Fruit fly (Drosophila melanogaster): ENCODE data around the gene Nup133.

Gene Nup133

dm6 chr3R:22719607-22719949 is 29.2 kb downstream of the Nup133 start (continued):
- TF ChIP-seq CG31365 (tag; optimal IDR thresholded peaks at IDR 0.05): no peak
- no peak for TF ChIP-seq E2f2 (GFP tag; IDR thresholded peaks at IDR 0.05)
- TF ChIP-seq gcm2 (GFP tag; optimal IDR thresholded peaks at IDR 0.05): no peak
- TF ChIP-seq ab (GFP tag; optimal IDR thresholded peaks at IDR 0.05): no peak
- TF ChIP-seq Xrp1 (GFP tag; IDR thresholded peaks at IDR 0.05): peak; percentile 60
- no peak for TF ChIP-seq Awh (GFP tag; IDR thresholded peaks at IDR 0.05)
- TF ChIP-seq CG4730 (GFP tag; IDR thresholded peaks at IDR 0.05): no peak
- TF ChIP-seq crc (GFP tag; optimal IDR thresholded peaks at IDR 0.05): no peak
- no peak for TF ChIP-seq kni (GFP tag; optimal IDR thresholded peaks at IDR 0.05)
- no peak for TF ChIP-seq CG30431 (GFP tag; optimal IDR thresholded peaks at IDR 0.05)
- TF ChIP-seq CG3407 (GFP tag; optimal IDR thresholded peaks at IDR 0.05): no peak
- TF ChIP-seq ems (GFP tag; optimal IDR thresholded peaks at IDR 0.05): no peak
- peak; percentile 60 for TF ChIP-seq Blimp-1 (GFP tag; optimal IDR thresholded peaks at IDR 0.05)
- TF ChIP-seq Max (GFP tag; optimal IDR thresholded peaks at IDR 0.05): no peak
- TF ChIP-seq inv (GFP tag; IDR thresholded peaks at IDR 0.05; ENCODE audit: partially characterized antibody): no peak
- no peak for TF ChIP-seq mirr (GFP tag; optimal IDR thresholded peaks at IDR 0.05)
- TF ChIP-seq gcm (GFP tag; optimal IDR thresholded peaks at IDR 0.05): no peak
- TF ChIP-seq Dip2 (GFP tag; IDR thresholded peaks at IDR 0.05): no peak
- TF ChIP-seq knrl (GFP tag; IDR thresholded peaks at IDR 0.05; ENCODE audit: partially characterized antibody): no peak
- TF ChIP-seq CG17359 (tag; optimal IDR thresholded peaks at IDR 0.05): peak; percentile 62
- no peak for TF ChIP-seq pros (GFP tag; optimal IDR thresholded peaks at IDR 0.05)
- TF ChIP-seq ken (GFP tag; IDR thresholded peaks at IDR 0.05): no peak
- no peak for TF ChIP-seq Scr (GFP tag; IDR thresholded peaks at IDR 0.05; ENCODE audit: partially characterized antibody)
- TF ChIP-seq Sry-δ (GFP tag; optimal IDR thresholded peaks at IDR 0.05): no peak
- TF ChIP-seq Hsf (GFP tag; optimal IDR thresholded peaks at IDR 0.05): peak; percentile 12
- TF ChIP-seq CG8359 (GFP tag; optimal IDR thresholded peaks at IDR 0.05; ENCODE audit: borderline replicate concordance): no peak
- peak; percentile 12 for TF ChIP-seq CG6813 (GFP tag; optimal IDR thresholded peaks at IDR 0.05)
- no peak for TF ChIP-seq CG3065 (GFP tag; optimal IDR thresholded peaks at IDR 0.05)
- no peak for TF ChIP-seq CG1024 (GFP tag; IDR thresholded peaks at IDR 0.05)
- TF ChIP-seq Doc2 (GFP tag; IDR thresholded peaks at IDR 0.05): no peak
- TF ChIP-seq trh (GFP tag; optimal IDR thresholded peaks at IDR 0.05): no peak
- no peak for TF ChIP-seq Sox100B (GFP tag; optimal IDR thresholded peaks at IDR 0.05)
- no peak for TF ChIP-seq Dfd (GFP tag; optimal IDR thresholded peaks at IDR 0.05)
- no peak for TF ChIP-seq wor (GFP tag; IDR thresholded peaks at IDR 0.05)
- no peak for TF ChIP-seq Ets97D (GFP tag; optimal IDR thresholded peaks at IDR 0.05)
- no peak; the same call in 1 of the 2 replicates for TF ChIP-seq CG17328 (GFP tag; IDR thresholded peaks at IDR 0.05)
- no peak for TF ChIP-seq ttk (GFP tag; IDR thresholded peaks at IDR 0.05)
- TF ChIP-seq CG12391 (tag; optimal IDR thresholded peaks at IDR 0.05): peak; percentile 14
- no peak for TF ChIP-seq CG4282 (GFP tag; optimal IDR thresholded peaks at IDR 0.05)
- TF ChIP-seq CG12219 (GFP tag; optimal IDR thresholded peaks at IDR 0.05): no peak
- no peak for TF ChIP-seq sc (optimal IDR thresholded peaks at IDR 0.05)
- TF ChIP-seq sc (GFP tag; optimal IDR thresholded peaks at IDR 0.05): no peak
- no peak for TF ChIP-seq Mad (GFP tag; optimal IDR thresholded peaks at IDR 0.05)
- TF ChIP-seq CG12071 (GFP tag; optimal IDR thresholded peaks at IDR 0.05): peak; percentile 7
- 0 out of 3 replicates have a peak, but pooled peaks have one; percentile 25 for TF ChIP-seq B-H1 (GFP tag; IDR thresholded peaks at IDR 0.05)
- TF ChIP-seq nerfin-2 (GFP tag; IDR thresholded peaks at IDR 0.05; ENCODE audit: partially characterized antibody): no peak
- no peak for TF ChIP-seq CG31388 (GFP tag; optimal IDR thresholded peaks at IDR 0.05)
- no peak for TF ChIP-seq CG2129 (GFP tag; IDR thresholded peaks at IDR 0.05; ENCODE audit: partially characterized antibody)
- TF ChIP-seq rib (GFP tag; IDR thresholded peaks at IDR 0.05): no peak
- TF ChIP-seq CG2889 (GFP tag; IDR thresholded peaks at IDR 0.05): no peak
